Fruit fly (Drosophila melanogaster): ENCODE data around the gene xit.
A peak's percentile ranks its signal among the peaks of the same experiment; 100 is the strongest.

xit gene

DNA sequence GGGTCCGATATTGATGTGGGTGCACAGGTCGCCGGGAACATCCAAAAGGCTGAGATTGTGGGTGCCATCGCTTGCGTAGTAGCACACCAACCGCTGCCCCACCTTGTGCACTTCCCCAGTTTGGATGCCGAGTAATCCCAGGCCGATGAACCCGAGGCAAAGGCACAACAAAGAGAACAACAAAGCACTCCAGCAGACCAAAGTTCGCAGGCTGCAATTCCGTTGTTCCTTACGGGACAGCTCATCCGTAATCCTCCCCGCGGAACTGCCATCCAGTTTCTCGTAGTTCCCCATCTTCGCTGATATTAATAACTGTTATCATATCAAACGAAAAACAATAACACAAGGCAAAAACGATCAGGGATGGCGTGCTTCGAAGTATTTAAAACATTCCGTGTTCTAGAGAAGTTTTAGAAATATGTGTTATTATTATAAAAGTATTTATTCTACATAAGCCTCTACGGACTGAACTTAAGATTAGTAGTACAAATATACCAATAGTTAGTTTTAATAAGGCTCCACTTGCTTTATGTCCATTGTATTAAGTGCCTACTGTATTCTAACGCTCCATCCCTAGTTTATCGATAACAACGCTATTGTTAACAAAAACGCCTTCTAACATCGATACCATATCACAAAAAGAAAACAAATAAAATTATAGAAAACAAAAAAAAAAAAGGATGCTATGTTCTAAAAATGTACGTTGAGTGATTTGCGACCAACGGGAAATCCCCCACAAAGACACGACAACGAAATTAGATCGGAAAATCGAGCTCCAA is 28.6 kb downstream of the xit start, which contains the start of the genes Cht11 and CG4558 (continued):
- no peak for TF ChIP-seq Lpt (GFP tag; optimal IDR thresholded peaks at IDR 0.05)
- peak; percentile 85 for TF ChIP-seq CG11504 (tag; optimal IDR thresholded peaks at IDR 0.05)
- peak; percentile 65 for TF ChIP-seq psq (GFP tag; optimal IDR thresholded peaks at IDR 0.05)
- peak; percentile 76 for TF ChIP-seq Sox100B (GFP tag; optimal IDR thresholded peaks at IDR 0.05)
- peak; percentile 49 for TF ChIP-seq CrebB (tag; optimal IDR thresholded peaks at IDR 0.05)
- peak; percentile 86 for TF ChIP-seq nmo (GFP tag; optimal IDR thresholded peaks at IDR 0.05)
- TF ChIP-seq CG10147 (GFP tag; optimal IDR thresholded peaks at IDR 0.05), result peak; percentile 73
- 0 out of 2 replicates have a peak, but pooled peaks have one; percentile 20 for TF ChIP-seq Bgb (GFP tag; IDR thresholded peaks at IDR 0.05; ENCODE audit: partially characterized antibody)
- peak; percentile 58 for TF ChIP-seq wor (GFP tag; IDR thresholded peaks at IDR 0.05)
- TF ChIP-seq cato (GFP tag; optimal IDR thresholded peaks at IDR 0.05; ENCODE audit: borderline replicate concordance), result peak; percentile 71
- peak; percentile 62 for TF ChIP-seq CG4820 (GFP tag; optimal IDR thresholded peaks at IDR 0.05)
- peak; percentile 88 for TF ChIP-seq CG2678 (tag; optimal IDR thresholded peaks at IDR 0.05)
- peak; percentile 68 for TF ChIP-seq CG4328 (GFP tag; optimal IDR thresholded peaks at IDR 0.05)
- TF ChIP-seq trem (tag; optimal IDR thresholded peaks at IDR 0.05), result peak; percentile 77
- peak in 1 of 3 experiments; percentile 2 for TF ChIP-seq Stat92E (GFP tag; optimal IDR thresholded peaks at IDR 0.05)
- TF ChIP-seq CG12155 (GFP tag; optimal IDR thresholded peaks at IDR 0.05), result peak; percentile 80
- peak; percentile 63 for TF ChIP-seq ap (GFP tag; IDR thresholded peaks at IDR 0.05)
- 0 out of 2 replicates have a peak, but pooled peaks have one; percentile 42 for TF ChIP-seq CG43689 (GFP tag; IDR thresholded peaks at IDR 0.05)
- TF ChIP-seq Chrac-16 (GFP tag; optimal IDR thresholded peaks at IDR 0.05), result peak; percentile 81
- TF ChIP-seq Doc2 (GFP tag; IDR thresholded peaks at IDR 0.05), result peak; percentile 45; the same call in 1 of the 2 replicates
- TF ChIP-seq luna (GFP tag; optimal IDR thresholded peaks at IDR 0.05), result no peak
- TF ChIP-seq crol (GFP tag; IDR thresholded peaks at IDR 0.05), result no peak
- 0 out of 2 replicates have a peak, but pooled peaks have one; percentile 38 for TF ChIP-seq inv (GFP tag; IDR thresholded peaks at IDR 0.05; ENCODE audit: partially characterized antibody)
- peak; percentile 89 for TF ChIP-seq CG12391 (tag; optimal IDR thresholded peaks at IDR 0.05)
- peak; percentile 75 for TF ChIP-seq CG34376 (GFP tag; optimal IDR thresholded peaks at IDR 0.05)
- peak; percentile 77 for TF ChIP-seq Oli (tag; optimal IDR thresholded peaks at IDR 0.05)
- peak; percentile 82 for TF ChIP-seq CG13894 (tag; optimal IDR thresholded peaks at IDR 0.05)
- TF ChIP-seq bab2 (GFP tag; optimal IDR thresholded peaks at IDR 0.05), result peak; percentile 47
- TF ChIP-seq prd (optimal IDR thresholded peaks at IDR 0.05), result no peak
- TF ChIP-seq prd (GFP tag; IDR thresholded peaks at IDR 0.05), result peak; percentile 88
- peak; percentile 90 for TF ChIP-seq CoRest (tag; optimal IDR thresholded peaks at IDR 0.05)
- no peak for TF ChIP-seq CG7987 (GFP tag; optimal IDR thresholded peaks at IDR 0.05)
- no peak for TF ChIP-seq CkIIα-i1 (GFP tag; IDR thresholded peaks at IDR 0.05)
- TF ChIP-seq Meics (GFP tag; optimal IDR thresholded peaks at IDR 0.05), result peak; percentile 75
- TF ChIP-seq CG4730 (GFP tag; IDR thresholded peaks at IDR 0.05), result peak; percentile 69
- peak; percentile 83 for TF ChIP-seq CG11695 (GFP tag; IDR thresholded peaks at IDR 0.05)
- peak; percentile 82 for TF ChIP-seq Abd-B (GFP tag; optimal IDR thresholded peaks at IDR 0.05)
- TF ChIP-seq BEAF-32 (GFP tag; optimal IDR thresholded peaks at IDR 0.05), result peak; percentile 70
- peak; percentile 66 for TF ChIP-seq Rx (GFP tag; IDR thresholded peaks at IDR 0.05)
- TF ChIP-seq pan (optimal IDR thresholded peaks at IDR 0.05), result no peak
- peak in 1 of 2 experiments; percentile 86 for TF ChIP-seq pan (GFP tag; optimal IDR thresholded peaks at IDR 0.05 in 1 of 2, IDR thresholded peaks at IDR 0.05 in 1 of 2)
- peak; percentile 48 for TF ChIP-seq Ravus (GFP tag; IDR thresholded peaks at IDR 0.05)
- TF ChIP-seq CG15696 (tag; optimal IDR thresholded peaks at IDR 0.05), result peak; percentile 79
- TF ChIP-seq D (optimal IDR thresholded peaks at IDR 0.05), result no peak
- TF ChIP-seq D (GFP tag; optimal IDR thresholded peaks at IDR 0.05), result peak; percentile 81
- TF ChIP-seq Lim3 (GFP tag; IDR thresholded peaks at IDR 0.05), result no peak
- peak; percentile 63 to 82 for TF ChIP-seq dpn (GFP tag; optimal IDR thresholded peaks at IDR 0.05)
- TF ChIP-seq CG17385 (GFP tag; optimal IDR thresholded peaks at IDR 0.05), result peak; percentile 77
- peak; percentile 39 for TF ChIP-seq CG9609 (GFP tag; optimal IDR thresholded peaks at IDR 0.05)
